Fruit fly (Drosophila melanogaster): ENCODE data around the gene Prp4k.

Prp4k gene

DNA sequence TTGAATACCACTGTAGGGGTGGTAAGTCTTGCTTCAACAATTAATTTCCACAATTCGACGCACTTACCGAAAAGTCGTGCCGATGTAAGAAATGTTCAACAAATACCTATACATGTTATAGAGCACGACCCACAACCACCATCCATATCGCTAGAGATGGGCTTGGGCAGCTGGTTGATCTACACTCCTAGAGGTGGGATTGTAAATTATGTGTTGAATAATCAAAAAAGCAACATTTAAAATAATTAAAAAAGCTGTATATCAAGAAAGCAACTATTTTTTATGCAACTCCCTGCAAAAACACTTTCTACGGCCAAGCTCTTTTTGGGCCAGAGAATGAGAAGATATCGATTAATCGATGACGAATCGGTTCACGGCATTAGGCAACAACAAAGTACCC, 27.0 kb downstream of the Prp4k start, which contains the start of the genes CG34140, Mkp and Mtch (continued):
- peak; percentile 48; the same call in 1 of the 2 replicates for TF ChIP-seq seq (GFP tag; IDR thresholded peaks at IDR 0.05)
- TF ChIP-seq CG6683 (GFP tag; optimal IDR thresholded peaks at IDR 0.05), result peak; percentile 65
- TF ChIP-seq Spps (tag; optimal IDR thresholded peaks at IDR 0.05), result peak; percentile 66
- peak; percentile 91 for TF ChIP-seq tin (GFP tag; optimal IDR thresholded peaks at IDR 0.05)
- no peak for TF ChIP-seq Hmx (GFP tag; optimal IDR thresholded peaks at IDR 0.05)
- TF ChIP-seq Meics (GFP tag; optimal IDR thresholded peaks at IDR 0.05), result no peak
- TF ChIP-seq wor (GFP tag; IDR thresholded peaks at IDR 0.05), result peak; percentile 57
- TF ChIP-seq TFAM (GFP tag; optimal IDR thresholded peaks at IDR 0.05), result no peak
- TF ChIP-seq CG12299 (tag; optimal IDR thresholded peaks at IDR 0.05), result peak; percentile 77
- peak; percentile 86 for TF ChIP-seq CG18476 (GFP tag; optimal IDR thresholded peaks at IDR 0.05)
- TF ChIP-seq Deaf1 (tag; optimal IDR thresholded peaks at IDR 0.05), result no peak
- peak; percentile 74 for TF ChIP-seq Dref (GFP tag; IDR thresholded peaks at IDR 0.05)
- TF ChIP-seq Sry-δ (GFP tag; optimal IDR thresholded peaks at IDR 0.05), result peak; percentile 99
- TF ChIP-seq Dip2 (GFP tag; IDR thresholded peaks at IDR 0.05), result no peak
- peak; percentile 78 for TF ChIP-seq Ssrp (tag; optimal IDR thresholded peaks at IDR 0.05)
- TF ChIP-seq CG15696 (tag; optimal IDR thresholded peaks at IDR 0.05), result peak; percentile 82
- TF ChIP-seq CG2116 (GFP tag; optimal IDR thresholded peaks at IDR 0.05), result peak; percentile 94
- TF ChIP-seq phol (tag; optimal IDR thresholded peaks at IDR 0.05), result peak; percentile 89
- TF ChIP-seq CG31365 (tag; optimal IDR thresholded peaks at IDR 0.05), result no peak
- no peak for TF ChIP-seq Hmr (GFP tag; optimal IDR thresholded peaks at IDR 0.05)
- peak; percentile 88 for TF ChIP-seq CG18599 (GFP tag; optimal IDR thresholded peaks at IDR 0.05)
- peak; percentile 88 for TF ChIP-seq slbo (GFP tag; IDR thresholded peaks at IDR 0.05)
- peak; percentile 86 for TF ChIP-seq Ets97D (GFP tag; optimal IDR thresholded peaks at IDR 0.05)
- peak; percentile 76; the same call in 1 of the 2 replicates for TF ChIP-seq NFAT (GFP tag; IDR thresholded peaks at IDR 0.05)
- TF ChIP-seq tap (tag; optimal IDR thresholded peaks at IDR 0.05), result no peak
- no peak for TF ChIP-seq usp (GFP tag; optimal IDR thresholded peaks at IDR 0.05)
- TF ChIP-seq CG1233 (GFP tag; optimal IDR thresholded peaks at IDR 0.05), result peak; percentile 74
- TF ChIP-seq CG13775 (GFP tag; optimal IDR thresholded peaks at IDR 0.05), result peak; percentile 87
- TF ChIP-seq ftz-f1 (GFP tag; optimal IDR thresholded peaks at IDR 0.05), result peak; percentile 49
- TF ChIP-seq CG10366 (GFP tag; IDR thresholded peaks at IDR 0.05), result peak; percentile 84
- TF ChIP-seq CG30431 (GFP tag; optimal IDR thresholded peaks at IDR 0.05), result peak; percentile 44
- peak; percentile 82 for TF ChIP-seq CG11456 (GFP tag; IDR thresholded peaks at IDR 0.05)
- TF ChIP-seq h (optimal IDR thresholded peaks at IDR 0.05), result no peak
- TF ChIP-seq CG14710 (tag; optimal IDR thresholded peaks at IDR 0.05), result peak; percentile 92
- peak; percentile 88 for TF ChIP-seq ERR (GFP tag; optimal IDR thresholded peaks at IDR 0.05)
- TF ChIP-seq CG14441 (GFP tag; IDR thresholded peaks at IDR 0.05), result peak; percentile 78
- TF ChIP-seq Eip74EF (GFP tag; optimal IDR thresholded peaks at IDR 0.05), result no peak
- peak; percentile 4 for TF ChIP-seq CG10565 (GFP tag; optimal IDR thresholded peaks at IDR 0.05)
- TF ChIP-seq CG16815 (GFP tag; optimal IDR thresholded peaks at IDR 0.05), result peak; percentile 72
- TF ChIP-seq p53 (GFP tag; optimal IDR thresholded peaks at IDR 0.05), result peak; percentile 70
- peak; percentile 70 for TF ChIP-seq CG18619 (GFP tag; optimal IDR thresholded peaks at IDR 0.05)
- no peak for TF ChIP-seq ac (GFP tag; optimal IDR thresholded peaks at IDR 0.05)
- TF ChIP-seq CG12391 (tag; optimal IDR thresholded peaks at IDR 0.05), result peak; percentile 92
- peak; percentile 98 for TF ChIP-seq Scr (GFP tag; IDR thresholded peaks at IDR 0.05; ENCODE audit: partially characterized antibody)
- TF ChIP-seq caup (GFP tag; optimal IDR thresholded peaks at IDR 0.05; ENCODE audit: severe bottlenecking), result no peak
- TF ChIP-seq BEAF-32 (GFP tag; optimal IDR thresholded peaks at IDR 0.05), result peak; percentile 97
- TF ChIP-seq Dp (GFP tag; optimal IDR thresholded peaks at IDR 0.05), result peak; percentile 36
- peak; percentile 93 for TF ChIP-seq mam (GFP tag; optimal IDR thresholded peaks at IDR 0.05)
- no peak for TF ChIP-seq Doc2 (GFP tag; IDR thresholded peaks at IDR 0.05)
- TF ChIP-seq Optix (GFP tag; IDR thresholded peaks at IDR 0.05), result peak; percentile 82
- peak; percentile 76 for TF ChIP-seq CG11247 (GFP tag; IDR thresholded peaks at IDR 0.05)

Measured in whole organism, embryonic.